Fruit fly (Drosophila melanogaster) whole organism, embryonic: Measurements from ENCODE around the gene Spec2.

Experiments
- Antp ChIP-seq: fragments of 200-800 bp; sonication (Bioruptor generic); optimal IDR thresholded peaks from 3 replicates; lab custom pipeline; 2016; ENCODE audit warnings: missing biosample characterization, missing genetic modification characterization
- B-H1 ChIP-seq: fragments of 200-800 bp; sonication (Bioruptor generic); IDR thresholded peaks from 3 replicates; pipeline ENCODE4 v1.3.6; 2022; ENCODE audit warnings: missing biosample characterization, missing genetic modification characterization
- Bgb ChIP-seq: fragments of 200-800 bp; sonication (Bioruptor generic); IDR thresholded peaks from 2 replicates; pipeline ENCODE4 v1.3.6; 2022; ENCODE audit warnings: missing biosample characterization, missing genetic modification characterization; ENCODE audit not compliant: partially characterized antibody
- Bteb2 ChIP-seq: fragments of 200-800 bp; sonication (Bioruptor generic); optimal IDR thresholded peaks from 2 replicates; lab custom pipeline; 2016; ENCODE audit warnings: missing biosample characterization, missing genetic modification characterization
- C15 ChIP-seq: fragments of 200-800 bp; sonication (Bioruptor generic); IDR thresholded peaks from 3 replicates; pipeline ENCODE4 v1.3.6; 2022; ENCODE audit warnings: missing biosample characterization, missing genetic modification characterization
- CG11456 ChIP-seq: fragments of 200-800 bp; sonication (Bioruptor generic); IDR thresholded peaks from 3 replicates; pipeline ENCODE4 v1.3.6; 2022; ENCODE audit warnings: missing biosample characterization, missing genetic modification characterization
- CG12155 ChIP-seq: fragments of 200-800 bp; sonication (Bioruptor generic); optimal IDR thresholded peaks from 3 replicates; lab custom pipeline; 2016; ENCODE audit warnings: missing biosample characterization, missing genetic modification characterization
- CG12299 ChIP-seq: fragments of 200-800 bp; sonication (Bioruptor generic); optimal IDR thresholded peaks from 2 replicates; lab custom pipeline; 2018; ENCODE audit warnings: missing biosample characterization, mild to moderate bottlenecking, missing genetic modification characterization
- CG15073 ChIP-seq: fragments of 200-800 bp; sonication (Bioruptor generic); optimal IDR thresholded peaks from 2 replicates; lab custom pipeline; 2016; ENCODE audit warnings: missing biosample characterization, missing genetic modification characterization
- CG15696 ChIP-seq: fragments of 200-800 bp; sonication (Bioruptor generic); optimal IDR thresholded peaks from 2 replicates; lab custom pipeline; 2019; ENCODE audit warnings: missing biosample characterization, mild to moderate bottlenecking, missing genetic modification characterization, moderate library complexity
- CG1603 ChIP-seq: fragments of 200-800 bp; sonication (Bioruptor generic); optimal IDR thresholded peaks from 2 replicates; lab custom pipeline; 2019; ENCODE audit warnings: missing biosample characterization, mild to moderate bottlenecking, missing genetic modification characterization, moderate library complexity
- CG16815 ChIP-seq: fragments of 200-800 bp; sonication (Bioruptor generic); optimal IDR thresholded peaks from 3 replicates; lab custom pipeline; 2017; ENCODE audit warnings: missing biosample characterization, mild to moderate bottlenecking, missing genetic modification characterization
- CG17912 ChIP-seq: fragments of 200-800 bp; sonication (Bioruptor generic); optimal IDR thresholded peaks from 2 replicates; lab custom pipeline; 2018; ENCODE audit warnings: missing biosample characterization, mild to moderate bottlenecking, missing genetic modification characterization
- CG1792 ChIP-seq: fragments of 200-800 bp; sonication (Bioruptor generic); optimal IDR thresholded peaks from 2 replicates; lab custom pipeline; 2016; ENCODE audit warnings: missing biosample characterization, missing genetic modification characterization
- CG2116 ChIP-seq: fragments of 200-800 bp; sonication (Bioruptor generic); optimal IDR thresholded peaks from 3 replicates; lab custom pipeline; 2018; ENCODE audit warnings: missing biosample characterization, mild to moderate bottlenecking, missing genetic modification characterization
- CG2120 ChIP-seq: fragments of 200-800 bp; sonication (Bioruptor generic); optimal IDR thresholded peaks from 3 replicates; lab custom pipeline; 2016; ENCODE audit warnings: missing biosample characterization, missing genetic modification characterization
- CG2199 ChIP-seq: fragments of 200-800 bp; sonication (Bioruptor generic); IDR thresholded peaks from 3 replicates; pipeline ENCODE4 v1.3.6; 2022; ENCODE audit warnings: missing biosample characterization, missing genetic modification characterization
- CG31441 ChIP-seq: fragments of 200-800 bp; sonication (Bioruptor generic); IDR thresholded peaks from 2 replicates; pipeline ENCODE4 v1.3.6; 2022; ENCODE audit warnings: missing biosample characterization, missing genetic modification characterization
- CG3995 ChIP-seq: fragments of 200-800 bp; sonication (Bioruptor generic); optimal IDR thresholded peaks from 3 replicates; lab custom pipeline; 2016; ENCODE audit warnings: missing biosample characterization, missing genetic modification characterization
- CG5245 ChIP-seq: fragments of 200-800 bp; sonication (Bioruptor generic); optimal IDR thresholded peaks from 3 replicates; lab custom pipeline; 2016; ENCODE audit warnings: missing biosample characterization, missing genetic modification characterization
- CG6791 ChIP-seq: fragments of 200-800 bp; sonication (Bioruptor generic); IDR thresholded peaks from 3 replicates; pipeline ENCODE4 v1.3.6; 2022; ENCODE audit warnings: missing biosample characterization, missing genetic modification characterization; ENCODE audit not compliant: partially characterized antibody
- CG6813 ChIP-seq: fragments of 200-800 bp; sonication (Bioruptor generic); optimal IDR thresholded peaks from 2 replicates; lab custom pipeline; 2017; ENCODE audit warnings: missing biosample characterization, missing genetic modification characterization, mild to moderate bottlenecking, moderate library complexity, missing genetic modification reagents
- CG9609 ChIP-seq: fragments of 200-800 bp; sonication (Bioruptor generic); optimal IDR thresholded peaks from 3 replicates; lab custom pipeline; 2016; ENCODE audit warnings: missing biosample characterization, missing genetic modification characterization
- Fer1 ChIP-seq: fragments of 200-800 bp; sonication (Bioruptor generic); optimal IDR thresholded peaks from 2 replicates; lab custom pipeline; 2017; ENCODE audit warnings: missing biosample characterization, mild to moderate bottlenecking, missing genetic modification characterization
- Fer2 ChIP-seq: fragments of 200-800 bp; sonication (Bioruptor generic); optimal IDR thresholded peaks from 2 replicates; lab custom pipeline; 2018; ENCODE audit warnings: missing biosample characterization, mild to moderate bottlenecking, missing genetic modification characterization, moderate library complexity
- HmgZ ChIP-seq: fragments of 200-800 bp; sonication (Bioruptor generic); optimal IDR thresholded peaks from 2 replicates; lab custom pipeline; 2018; ENCODE audit warnings: missing biosample characterization, mild to moderate bottlenecking, missing genetic modification characterization
- Hmr ChIP-seq: fragments of 200-800 bp; sonication (Bioruptor generic); optimal IDR thresholded peaks from 3 replicates; lab custom pipeline; 2017; ENCODE audit warnings: mild to moderate bottlenecking, missing biosample characterization, missing genetic modification reagents, missing genetic modification characterization
- Lpt ChIP-seq: fragments of >200 bp; optimal IDR thresholded peaks from 2 replicates; lab custom pipeline; 2018; ENCODE audit warnings: missing biosample characterization, missing genetic modification characterization
- Optix ChIP-seq: fragments of 200-800 bp; sonication (Bioruptor generic); IDR thresholded peaks from 3 replicates; pipeline ENCODE4 v1.3.6; 2022; ENCODE audit warnings: missing biosample characterization, missing genetic modification characterization
- Pdp1 ChIP-seq, 2 experiments: fragments of 200-800 bp; sonication (Bioruptor generic); optimal IDR thresholded peaks; 3 replicates each; lab custom pipeline; 2016; ENCODE audit warnings: missing biosample characterization in 2 of 2, missing genetic modification characterization in 2 of 2, mild to moderate bottlenecking in 1 of 2, moderate library complexity in 1 of 2
- Ravus ChIP-seq: fragments of 200-800 bp; sonication (Bioruptor generic); IDR thresholded peaks from 2 replicates; pipeline ENCODE4 v1.3.6; 2022; ENCODE audit warnings: missing biosample characterization, missing genetic modification characterization
- Usf ChIP-seq: fragments of 200-800 bp; sonication (Bioruptor generic); optimal IDR thresholded peaks from 2 replicates; lab custom pipeline; 2017; ENCODE audit warnings: missing genotype, missing biosample characterization, missing genetic modification characterization
- YL-1 ChIP-seq: fragments of 200-800 bp; sonication (Bioruptor generic); optimal IDR thresholded peaks from 3 replicates; lab custom pipeline; 2017; ENCODE audit warnings: missing biosample characterization, mild to moderate bottlenecking, missing genetic modification characterization
- az2 ChIP-seq: fragments of 200-800 bp; sonication (Bioruptor generic); optimal IDR thresholded peaks from 3 replicates; lab custom pipeline; 2016; ENCODE audit warnings: missing biosample characterization, missing genetic modification characterization
- cas ChIP-seq: fragments of 200-800 bp; sonication (Bioruptor generic); IDR thresholded peaks from 2 replicates; pipeline ENCODE4 v1.3.6; 2022; ENCODE audit warnings: missing biosample characterization, missing genetic modification characterization
- caup ChIP-seq: fragments of 200-800 bp; sonication (Bioruptor generic); optimal IDR thresholded peaks from 3 replicates; lab custom pipeline; 2017; ENCODE audit warnings: missing biosample characterization, mild to moderate bottlenecking, missing genetic modification characterization, moderate library complexity; ENCODE audit not compliant: severe bottlenecking
- chif ChIP-seq, 2 experiments: fragments of 200-800 bp; sonication (Bioruptor generic); optimal IDR thresholded peaks; 3 replicates each; lab custom pipeline; 2016; ENCODE audit warnings: missing biosample characterization in 2 of 2, missing genetic modification characterization in 2 of 2
- croc ChIP-seq: fragments of 200-800 bp; sonication (Bioruptor generic); conservative IDR thresholded peaks from 3 replicates; pipeline ENCODE4 v1.3.6; 2022; ENCODE audit warnings: missing biosample characterization, missing genetic modification characterization
- dimm ChIP-seq: fragments of 200-800 bp; sonication (Bioruptor generic); IDR thresholded peaks from 2 replicates; pipeline ENCODE4 v1.3.6; 2022; ENCODE audit warnings: missing biosample characterization, missing genetic modification characterization
- dmrt99B ChIP-seq: fragments of 200-800 bp; sonication (Bioruptor generic); optimal IDR thresholded peaks from 2 replicates; lab custom pipeline; 2018; ENCODE audit warnings: missing biosample characterization, mild to moderate bottlenecking, missing genetic modification characterization, moderate library complexity
- hb ChIP-seq: fragments of 200-800 bp; sonication (Bioruptor generic); IDR thresholded peaks from 3 replicates; pipeline ENCODE4 v1.3.6; 2022; ENCODE audit warnings: missing biosample characterization, missing genetic modification characterization; ENCODE audit not compliant: partially characterized antibody
- hbn ChIP-seq: fragments of 200-800 bp; sonication (Bioruptor generic); IDR thresholded peaks from 2 replicates; pipeline ENCODE4 v1.3.6; 2022; ENCODE audit warnings: missing biosample characterization, missing genetic modification characterization; ENCODE audit not compliant: partially characterized antibody
- kay ChIP-seq: fragments of 200-800 bp; sonication (Bioruptor generic); optimal IDR thresholded peaks from 2 replicates; lab custom pipeline; 2016; ENCODE audit warnings: missing biosample characterization, missing genetic modification characterization
- mam ChIP-seq: fragments of 200-800 bp; sonication (Bioruptor generic); optimal IDR thresholded peaks from 3 replicates; lab custom pipeline; 2016; ENCODE audit warnings: missing biosample characterization, missing genetic modification characterization
- org-1 ChIP-seq: fragments of 200-800 bp; sonication (Bioruptor generic); optimal IDR thresholded peaks from 2 replicates; lab custom pipeline; 2017; ENCODE audit warnings: missing biosample characterization, missing genetic modification characterization
- sqz ChIP-seq: fragments of 200-800 bp; sonication (Bioruptor generic); optimal IDR thresholded peaks from 3 replicates; lab custom pipeline; 2018; ENCODE audit warnings: missing biosample characterization, mild to moderate bottlenecking, missing genetic modification characterization
- trem ChIP-seq: fragments of 200-800 bp; optimal IDR thresholded peaks from 3 replicates; lab custom pipeline; 2019; ENCODE audit warnings: missing biosample characterization, mild to moderate bottlenecking, missing genetic modification characterization, moderate library complexity
- twi ChIP-seq: fragments of 200-800 bp; optimal IDR thresholded peaks from 2 replicates; lab custom pipeline; 2019; ENCODE audit warnings: missing biosample characterization, mild to moderate bottlenecking, missing genetic modification characterization, moderate library complexity
- unc-4 ChIP-seq: fragments of 200-800 bp; sonication (Bioruptor generic); IDR thresholded peaks from 2 replicates; pipeline ENCODE4 v1.3.6; 2022; ENCODE audit warnings: missing biosample characterization, missing genetic modification characterization; ENCODE audit not compliant: partially characterized antibody
- wdn ChIP-seq: fragments of 200-800 bp; sonication (Bioruptor generic); IDR thresholded peaks from 2 replicates; pipeline ENCODE4 v1.3.6; 2022; ENCODE audit warnings: missing biosample characterization, missing genetic modification characterization
- zen2 ChIP-seq: fragments of 200-800 bp; sonication (Bioruptor generic); IDR thresholded peaks from 3 replicates; pipeline ENCODE4 v1.3.6; 2022; ENCODE audit warnings: missing biosample characterization, missing genetic modification characterization; ENCODE audit not compliant: partially characterized antibody
- zf30C ChIP-seq: fragments of 200-800 bp; sonication (Bioruptor generic); optimal IDR thresholded peaks from 3 replicates; lab custom pipeline; 2018; ENCODE audit warnings: missing biosample characterization, mild to moderate bottlenecking, missing genetic modification characterization

Gene Spec2

DNA sequence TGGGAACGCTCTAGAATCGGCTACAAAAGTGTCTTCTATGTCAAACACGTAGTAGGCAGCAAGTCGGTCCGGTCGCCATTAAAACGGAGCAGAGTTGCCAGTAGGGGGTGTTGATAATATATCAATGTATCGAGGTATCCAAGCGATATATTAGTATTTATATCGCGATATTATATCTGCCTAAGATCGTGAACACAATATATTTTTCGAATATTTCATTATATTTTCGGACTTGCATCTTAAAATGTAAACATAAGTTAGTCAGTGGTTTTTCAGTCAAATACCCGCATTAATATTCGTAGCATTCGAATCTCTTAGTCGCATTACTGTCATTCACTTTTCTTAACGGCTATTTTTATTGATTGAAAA is 35.9 kb upstream of the Spec2 start, which contains the start of gene CG2182 (continued):
- TF ChIP-seq CG12299 (no peak), Optix (no peak), B-H1 (no peak), CG12155 (GFP tag; lab: Kevin White, UChicago) (no peak), Lpt (no peak), sqz (GFP tag; lab: Kevin White, UChicago) (no peak), CG1792 (GFP tag; lab: Kevin White, UChicago) (peak; percentile 8), CG9609 (GFP tag; lab: Kevin White, UChicago) (no peak), Usf (GFP tag; lab: Kevin White, UChicago) (no peak), hbn (GFP tag; lab: Robert Waterston, UW) (peak; percentile 14), zf30C (no peak), CG2120 (GFP tag; lab: Kevin White, UChicago) (peak; percentile 31), zen2 (GFP tag; lab: Robert Waterston, UW) (peak; percentile 47; the same call in 2 of the 3 replicates), Pdp1 (GFP tag; optimal IDR thresholded peaks at IDR 0.05; lab: Kevin White, UChicago) (peak in 1 of 2 experiments; percentile 33), hb (peak; percentile 55), trem (peak; percentile 33), CG6791 (GFP tag; lab: Robert Waterston, UW) (peak; percentile 86), dimm (GFP tag; lab: Robert Waterston, UW) (no peak), cas (no peak), Bteb2 (no peak), wdn (GFP tag; lab: Robert Waterston, UW) (no peak), HmgZ (tag; lab: Kevin White, UChicago) (no peak), CG17912 (no peak), Fer1 (GFP tag; lab: Kevin White, UChicago) (no peak), CG15073 (no peak), croc (GFP tag; lab: Robert Waterston, UW) (no peak), CG31441 (no peak), kay (GFP tag; lab: Kevin White, UChicago) (no peak), mam (GFP tag; lab: Kevin White, UChicago) (peak; percentile 11), CG11456 (no peak), YL-1 (GFP tag; lab: Kevin White, UChicago) (no peak), dmrt99B (no peak), CG15696 (no peak), CG5245 (GFP tag; lab: Kevin White, UChicago) (no peak), Bgb (GFP tag; lab: Robert Waterston, UW) (peak; percentile 77), chif (GFP tag; optimal IDR thresholded peaks at IDR 0.05; lab: Kevin White, UChicago) (no peak), caup (GFP tag; lab: Kevin White, UChicago) (no peak), CG1603 (tag; lab: Kevin White, UChicago) (peak; percentile 44), CG3995 (GFP tag; lab: Kevin White, UChicago) (peak; percentile 84), CG16815 (no peak), Ravus (GFP tag; lab: Robert Waterston, UW) (no peak), CG6813 (GFP tag; lab: Kevin White, UChicago) (no peak), Fer2 (tag; lab: Kevin White, UChicago) (no peak), Hmr (GFP tag; lab: Kevin White, UChicago) (no peak), az2 (no peak), C15 (GFP tag; lab: Robert Waterston, UW) (no peak), org-1 (GFP tag; lab: Kevin White, UChicago) (no peak), CG2116 (GFP tag; lab: Kevin White, UChicago) (no peak), Antp (GFP tag; lab: Kevin White, UChicago) (no peak), CG2199 (no peak), twi (tag; lab: Kevin White, UChicago) (no peak), unc-4 (GFP tag; lab: Robert Waterston, UW) (peak; percentile 9)
